Worm (Caenorhabditis elegans) whole organism, L4 larva: Measurements from ENCODE around the gene mig-14.
A peak's percentile ranks its signal among the peaks of the same experiment; 100 is the strongest.

Experiments
- Y75B8A.6 ChIP-seq: fragments of 200-800 bp; sonication (Bioruptor generic); IDR thresholded peaks from 2 replicates; pipeline ENCODE4 v1.3.6; 2022; ENCODE audit warnings: missing genetic modification reagents, missing genetic modification characterization, missing compliant biosample characterization
- ama-1 ChIP-seq: fragments of 150-350 bp; optimal IDR thresholded peaks from 2 replicates; lab custom pipeline; 2014; ENCODE audit warnings: inconsistent platforms, mixed read lengths
- dmd-6 ChIP-seq: fragments of 200-800 bp; sonication (Bioruptor generic); IDR thresholded peaks from 2 replicates; pipeline ENCODE4 v1.3.6; 2022; ENCODE audit warnings: missing genetic modification reagents, missing genetic modification characterization, missing compliant biosample characterization
- fos-1 ChIP-seq: fragments of 150-350 bp; optimal IDR thresholded peaks from 2 replicates; lab custom pipeline; 2014; ENCODE audit warnings: missing biosample characterization, missing genetic modification characterization
- lin-13 ChIP-seq: fragments of 150-350 bp; optimal IDR thresholded peaks from 2 replicates; lab custom pipeline; 2014; ENCODE audit warnings: missing biosample characterization, missing genetic modification reagents, missing genetic modification characterization
- mdl-1 ChIP-seq, 2 experiments: fragments of 150-350 bp in 1 of 2; sonication (generic microtip) in 1 of 2; optimal IDR thresholded peaks; 2 replicates each; lab custom pipeline; 2014 to 2017; ENCODE audit warnings: missing biosample characterization in 2 of 2, missing genetic modification characterization in 2 of 2
- nhr-11 ChIP-seq: fragments of 150-350 bp; optimal IDR thresholded peaks from 2 replicates; lab custom pipeline; 2014; ENCODE audit warnings: missing biosample characterization, missing genetic modification characterization
- nhr-237 ChIP-seq: sonication (generic microtip); optimal IDR thresholded peaks from 2 replicates; lab custom pipeline; 2017; ENCODE audit warnings: missing biosample characterization, missing genetic modification characterization
- tra-1 ChIP-seq: fragments of 200-800 bp; sonication (Bioruptor generic); IDR thresholded peaks from 2 replicates; pipeline ENCODE4 v1.3.6; 2022; ENCODE audit warnings: missing genetic modification reagents, missing genetic modification characterization, missing compliant biosample characterization
- unc-62 ChIP-seq, 3 experiments: fragments of 150-350 bp in 1 of 3; sonication (generic microtip); optimal IDR thresholded peaks in 2 of 3; peaks in 1 of 3; 1 replicate in 1 of 3; 2 replicates in 2 of 3; lab custom pipeline; 2014 to 2017; ENCODE audit warnings: missing biosample characterization in 3 of 3, missing genetic modification characterization in 3 of 3, missing genetic modification reagents in 3 of 3, missing genotype in 1 of 3
- ztf-7 ChIP-seq: fragments of 150-350 bp; optimal IDR thresholded peaks from 2 replicates; lab custom pipeline; 2014; ENCODE audit warnings: missing biosample characterization, missing genetic modification characterization

DNA sequence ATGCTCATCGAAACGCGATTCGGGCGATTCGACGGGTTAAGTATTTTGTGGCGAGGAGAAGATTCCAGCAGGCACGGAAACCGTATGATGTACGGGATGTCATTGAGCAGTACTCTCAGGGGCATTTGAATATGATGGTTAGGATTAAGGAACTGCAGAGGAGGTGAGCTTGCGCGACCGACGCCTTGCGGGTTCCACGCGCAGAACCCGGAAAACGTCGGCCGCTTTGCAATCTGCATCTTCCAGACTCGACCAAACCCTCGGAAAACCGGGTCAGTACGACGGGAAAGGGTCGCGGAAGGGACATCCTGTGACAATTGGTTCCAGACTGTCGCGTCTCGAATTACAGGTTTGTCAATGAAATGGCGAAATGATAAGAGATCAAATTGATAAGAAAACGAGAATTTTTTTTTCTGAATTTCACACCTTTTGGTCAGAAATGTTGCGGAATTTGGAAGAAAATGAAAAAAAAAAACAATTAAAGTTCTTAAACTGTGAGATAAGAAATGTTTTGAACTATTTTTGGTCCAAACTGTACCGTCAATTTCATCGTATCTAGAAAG lies 30.0 kb upstream of the mig-14 start:
- TF ChIP-seq Y75B8A.6 (GFP tag; lab: Robert Waterston, UW) (no peak), tra-1 (GFP tag; lab: Robert Waterston, UW) (no peak), lin-13 (GFP tag; lab: Kevin White, UChicago) (no peak), mdl-1 (tag; optimal IDR thresholded peaks at IDR 0.05; lab: Kevin White, UChicago) (no peak), ztf-7 (tag; lab: Kevin White, UChicago) (no peak), fos-1 (tag; lab: Kevin White, UChicago) (no peak), unc-62 (GFP tag; optimal IDR thresholded peaks at IDR 0.05 in 1 of 2; lab: Kevin White, UChicago) (no peak), unc-62 (tag; optimal IDR thresholded peaks at IDR 0.05; lab: Kevin White, UChicago) (no peak), dmd-6 (peak; percentile 53), nhr-11 (tag; lab: Kevin White, UChicago) (no peak), ama-1 (lab: Kevin White, UChicago) (no peak), nhr-237 (no peak)
